Worm (Caenorhabditis elegans): ENCODE results near the gene W07G4.2.

DNA sequence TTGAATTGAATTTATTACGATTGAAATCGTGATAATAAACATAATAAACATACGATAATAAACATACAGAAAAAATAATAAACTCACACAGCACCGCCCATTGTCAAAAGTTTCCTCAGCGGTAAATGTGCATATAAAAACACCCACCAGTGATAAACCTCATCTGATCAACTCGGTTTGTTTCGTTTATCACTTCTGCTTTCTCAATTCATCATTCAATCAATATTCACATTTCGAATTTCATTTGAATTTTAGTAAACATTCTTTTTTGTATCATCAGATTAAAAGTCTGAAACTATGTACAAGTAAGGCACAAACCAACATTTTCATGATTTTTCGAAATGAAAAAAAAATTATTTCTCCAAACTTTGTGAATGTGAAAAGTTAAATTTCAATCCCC is 23.2 kb downstream of the W07G4.2 start, which contains the start of gene try-10:
- TF ChIP-seq unc-62 (GFP tag; optimal IDR thresholded peaks at IDR 0.05): no peak
- no peak for TF ChIP-seq blmp-1 (tag; optimal IDR thresholded peaks at IDR 0.05; ENCODE audit: insufficient read depth)

Measured in whole organism, L2 larva.